Fruit fly (Drosophila melanogaster): ENCODE measurements around the gene grp.

grp gene

DNA sequence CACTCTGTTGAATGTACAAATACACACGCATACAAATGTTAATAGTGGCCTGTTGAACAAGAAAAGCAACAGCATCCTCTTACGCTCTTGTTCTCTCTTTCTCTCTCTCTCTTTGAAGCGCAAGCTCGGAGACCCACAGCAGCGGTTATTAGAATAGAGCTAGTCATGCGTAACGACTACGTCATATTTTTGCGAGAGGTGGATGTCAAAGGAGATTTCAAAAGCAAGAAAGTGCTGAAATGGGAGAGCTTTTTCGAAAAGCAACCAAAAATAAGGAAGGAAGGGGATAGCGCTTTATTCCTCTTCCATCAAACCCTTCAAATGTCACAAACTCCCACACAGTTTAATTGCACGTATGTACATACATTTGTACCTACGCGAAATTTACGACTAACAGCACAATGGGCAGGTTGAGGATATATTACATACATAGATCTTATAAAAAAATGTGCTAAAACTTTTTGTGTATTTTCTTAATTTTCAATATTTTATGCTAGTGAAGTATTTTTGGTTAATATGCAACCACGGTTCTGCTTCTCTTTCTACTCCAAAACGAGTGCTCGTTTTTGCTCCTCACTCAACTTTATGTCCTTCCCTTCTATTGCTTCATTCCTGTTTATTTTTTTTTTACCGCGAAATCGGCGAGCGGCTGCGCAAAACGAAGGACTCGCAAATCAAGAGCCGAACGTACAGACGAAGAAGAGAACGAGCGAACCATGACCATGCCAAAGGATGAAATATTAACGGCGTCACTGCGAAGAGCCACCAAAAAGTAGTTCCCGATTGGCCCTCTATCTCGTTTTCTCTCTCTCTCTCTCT is 10.2 kb downstream of the grp start (continued):
- TF ChIP-seq CG16779 (GFP tag; IDR thresholded peaks at IDR 0.05) (no peak), lbe (GFP tag; optimal IDR thresholded peaks at IDR 0.05) (no peak), Ets97D (GFP tag; optimal IDR thresholded peaks at IDR 0.05) (no peak), fd96Cb (tag; optimal IDR thresholded peaks at IDR 0.05) (no peak), CG6272 (GFP tag; IDR thresholded peaks at IDR 0.05) (no peak), CG18011 (GFP tag; optimal IDR thresholded peaks at IDR 0.05) (peak; percentile 3), Deaf1 (tag; optimal IDR thresholded peaks at IDR 0.05) (peak; percentile 93), so (GFP tag; IDR thresholded peaks at IDR 0.05) (no peak), Doc2 (GFP tag; IDR thresholded peaks at IDR 0.05) (no peak), HHEX (GFP tag; optimal IDR thresholded peaks at IDR 0.05) (no peak), stc (GFP tag; IDR thresholded peaks at IDR 0.05) (no peak), CG12219 (GFP tag; optimal IDR thresholded peaks at IDR 0.05) (no peak), Nf-YB (GFP tag; optimal IDR thresholded peaks at IDR 0.05) (peak; percentile 39), inv (GFP tag; IDR thresholded peaks at IDR 0.05; ENCODE audit: partially characterized antibody) (no peak), fd102C (GFP tag; optimal IDR thresholded peaks at IDR 0.05) (no peak), CG7556 (GFP tag; optimal IDR thresholded peaks at IDR 0.05) (peak; percentile 64), p53 (GFP tag; optimal IDR thresholded peaks at IDR 0.05) (no peak), Dp (GFP tag; optimal IDR thresholded peaks at IDR 0.05) (no peak), CG14441 (GFP tag; IDR thresholded peaks at IDR 0.05) (no peak), Awh (GFP tag; IDR thresholded peaks at IDR 0.05) (no peak), maf-S (GFP tag; optimal IDR thresholded peaks at IDR 0.05) (peak; percentile 9), Usf (GFP tag; optimal IDR thresholded peaks at IDR 0.05) (no peak), tna (GFP tag; IDR thresholded peaks at IDR 0.05; ENCODE audit: partially characterized antibody) (no peak), ac (GFP tag; optimal IDR thresholded peaks at IDR 0.05) (no peak), caup (GFP tag; optimal IDR thresholded peaks at IDR 0.05; ENCODE audit: severe bottlenecking) (no peak), dmrt11E (tag; optimal IDR thresholded peaks at IDR 0.05) (no peak), C15 (GFP tag; IDR thresholded peaks at IDR 0.05) (no peak), Med (GFP tag) (peak; percentile 70), shn (GFP tag; optimal IDR thresholded peaks at IDR 0.05) (no peak), B-H2 (GFP tag; optimal IDR thresholded peaks at IDR 0.05) (no peak), hb (GFP tag; IDR thresholded peaks at IDR 0.05; ENCODE audit: partially characterized antibody) (no peak), CG7987 (GFP tag; optimal IDR thresholded peaks at IDR 0.05) (no peak), CG2712 (tag; optimal IDR thresholded peaks at IDR 0.05) (no peak), Sox100B (GFP tag; optimal IDR thresholded peaks at IDR 0.05) (no peak), BtbVII (GFP tag; optimal IDR thresholded peaks at IDR 0.05) (no peak), CG10366 (GFP tag; IDR thresholded peaks at IDR 0.05) (no peak), sob (GFP tag; IDR thresholded peaks at IDR 0.05) (no peak), bowl (GFP tag; IDR thresholded peaks at IDR 0.05) (no peak), CG31441 (GFP tag; IDR thresholded peaks at IDR 0.05) (no peak), jigr1 (GFP tag; IDR thresholded peaks at IDR 0.05) (no peak), ATbp (GFP tag; optimal IDR thresholded peaks at IDR 0.05) (no peak), CG6254 (GFP tag; optimal IDR thresholded peaks at IDR 0.05) (no peak), bigmax (GFP tag; optimal IDR thresholded peaks at IDR 0.05) (no peak), Neu2 (GFP tag; optimal IDR thresholded peaks at IDR 0.05; ENCODE audit: borderline replicate concordance) (no peak), CG11696 (GFP tag; IDR thresholded peaks at IDR 0.05) (peak; percentile 89), Sry-β (GFP tag; optimal IDR thresholded peaks at IDR 0.05) (no peak), CG11085 (GFP tag; IDR thresholded peaks at IDR 0.05) (no peak), al (GFP tag; IDR thresholded peaks at IDR 0.05) (no peak), Dll (GFP tag; IDR thresholded peaks at IDR 0.05; ENCODE audit: partially characterized antibody) (no peak)
